Fruit fly (Drosophila melanogaster) whole organism, adult: ENCODE results near the gene tsl.

Source experiments
- CG11617 ChIP-seq: fragments of 200-800 bp; sonication (Bioruptor generic); optimal IDR thresholded peaks from 2 replicates; lab custom pipeline; 2017; ENCODE audit warnings: mild to moderate bottlenecking, missing biosample characterization, missing genetic modification reagents, missing genetic modification characterization
- CG14711 ChIP-seq: fragments of 200-800 bp; sonication (Bioruptor generic); optimal IDR thresholded peaks from 2 replicates; lab custom pipeline; 2018; ENCODE audit warnings: missing biosample characterization, mild to moderate bottlenecking, missing genetic modification characterization, moderate library complexity
- CG33017 ChIP-seq: fragments of 200-800 bp; sonication (Bioruptor generic); optimal IDR thresholded peaks from 2 replicates; lab custom pipeline; 2018; ENCODE audit warnings: missing biosample characterization, mild to moderate bottlenecking, missing genetic modification characterization, moderate library complexity
- CG5204 ChIP-seq: fragments of 200-800 bp; sonication (Bioruptor generic); optimal IDR thresholded peaks from 2 replicates; lab custom pipeline; 2016; ENCODE audit warnings: missing biosample characterization, missing genetic modification characterization
- CG7045 ChIP-seq: fragments of 200-800 bp; sonication (Bioruptor generic); optimal IDR thresholded peaks from 2 replicates; lab custom pipeline; 2017; ENCODE audit warnings: missing biosample characterization, mild to moderate bottlenecking, missing genetic modification characterization
- CG7101 ChIP-seq: fragments of 200-800 bp; sonication (Bioruptor generic); optimal IDR thresholded peaks from 2 replicates; lab custom pipeline; 2018; ENCODE audit warnings: missing biosample characterization, mild to moderate bottlenecking, missing genetic modification characterization, moderate library complexity
- Clk ChIP-seq: fragments of 200-800 bp; sonication (Bioruptor generic); optimal IDR thresholded peaks from 2 replicates; lab custom pipeline; 2017; ENCODE audit warnings: missing biosample characterization, missing genetic modification characterization
- Hr96 ChIP-seq: fragments of 200-800 bp; sonication (Bioruptor generic); optimal IDR thresholded peaks from 2 replicates; lab custom pipeline; 2016; ENCODE audit warnings: missing biosample characterization, missing genetic modification characterization
- Mnt ChIP-seq: fragments of 200-800 bp; sonication (Bioruptor generic); optimal IDR thresholded peaks from 2 replicates; lab custom pipeline; 2016; ENCODE audit warnings: missing biosample characterization, mild to moderate bottlenecking, missing genetic modification characterization
- bab1 ChIP-seq: fragments of 200-800 bp; sonication (Bioruptor generic); optimal IDR thresholded peaks from 3 replicates; lab custom pipeline; 2019; ENCODE audit warnings: missing biosample characterization, mild to moderate bottlenecking, missing genetic modification characterization, moderate library complexity
- cnc ChIP-seq, 2 experiments: fragments of >200 bp; optimal IDR thresholded peaks; 2 replicates each; lab custom pipeline; 2017
- kay ChIP-seq: fragments of 200-800 bp; sonication (Bioruptor generic); peaks from one replicate; lab custom pipeline; 2016; ENCODE audit warnings: missing biosample characterization, missing genetic modification characterization, borderline replicate concordance
- ovo ChIP-seq: fragments of 200-800 bp; sonication (Bioruptor generic); optimal IDR thresholded peaks from 2 replicates; lab custom pipeline; 2016; ENCODE audit warnings: missing biosample characterization, missing genetic modification characterization
- pad ChIP-seq: fragments of 200-800 bp; sonication (Bioruptor generic); optimal IDR thresholded peaks from 3 replicates; lab custom pipeline; 2017; ENCODE audit warnings: missing biosample characterization, missing genetic modification characterization, mild to moderate bottlenecking, moderate library complexity, missing genetic modification reagents

The tsl gene

dm6 chr3R:21732901-21733300 lies 49.4 kb downstream of the tsl start:
- TF ChIP-seq Clk (GFP tag; lab: Kevin White, UChicago) (no peak), kay (GFP tag; lab: Kevin White, UChicago) (no peak), cnc (optimal IDR thresholded peaks at IDR 0.05; lab: Kevin White, UChicago) (no peak), Mnt (GFP tag; lab: Kevin White, UChicago) (no peak), CG11617 (GFP tag; lab: Kevin White, UChicago) (no peak)

- TF ChIP-seq bab1 (GFP tag; lab: Kevin White, UChicago): no peak
- no peak for TF ChIP-seq ovo (GFP tag; lab: Kevin White, UChicago)
- TF ChIP-seq CG7101 (tag; lab: Kevin White, UChicago): no peak
- TF ChIP-seq CG5204 (GFP tag; lab: Kevin White, UChicago): no peak
- no peak for TF ChIP-seq CG14711 (tag; lab: Kevin White, UChicago)
- TF ChIP-seq CG7045: no peak
- TF ChIP-seq CG33017 (tag; lab: Kevin White, UChicago): no peak
- TF ChIP-seq pad (GFP tag; lab: Kevin White, UChicago): no peak
Observed at dm6 chr3R:21731682-21732081, 50.7 kb downstream of the tsl start.

DNA sequence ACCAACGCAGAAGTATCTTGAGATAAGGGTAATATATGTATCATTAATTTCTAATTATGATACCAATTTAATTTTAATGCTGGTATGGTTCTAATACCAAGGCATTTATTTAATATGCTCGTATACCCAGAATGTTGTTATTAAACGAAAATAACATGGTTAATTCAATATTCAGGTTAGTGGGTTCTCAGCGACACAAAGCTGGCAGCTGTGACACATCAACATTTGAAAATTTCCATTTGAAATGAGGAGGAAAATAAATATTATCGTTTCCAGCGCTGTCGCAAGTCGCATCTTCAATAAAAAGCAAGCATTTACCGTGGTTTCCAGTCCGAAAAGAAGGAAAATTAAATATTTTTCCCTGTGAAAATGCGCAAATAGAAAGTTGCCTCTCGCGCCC lies 51.4 kb downstream of the tsl start:
- TF ChIP-seq cnc (optimal IDR thresholded peaks at IDR 0.05; lab: Kevin White, UChicago) (no peak), CG5204 (GFP tag; lab: Kevin White, UChicago) (no peak), CG11617 (GFP tag; lab: Kevin White, UChicago) (no peak), bab1 (GFP tag; lab: Kevin White, UChicago) (no peak), ovo (GFP tag; lab: Kevin White, UChicago) (no peak), Hr96 (GFP tag; lab: Kevin White, UChicago) (no peak)
